Fruit fly (Drosophila melanogaster) S2 (cell line): ENCODE data around the gene CG4907.
A peak's percentile ranks its signal among the peaks of the same experiment; 100 is the strongest.

ENCODE experiments used
- CG8478 ChIP-seq: fragments of >200 bp; optimal IDR thresholded peaks from 2 replicates; lab custom pipeline; 2018
- CTCF ChIP-seq, 2 experiments: fragments of >200 bp; optimal IDR thresholded peaks; 2 replicates each; lab custom pipeline; 2018

The CG4907 gene

DNA sequence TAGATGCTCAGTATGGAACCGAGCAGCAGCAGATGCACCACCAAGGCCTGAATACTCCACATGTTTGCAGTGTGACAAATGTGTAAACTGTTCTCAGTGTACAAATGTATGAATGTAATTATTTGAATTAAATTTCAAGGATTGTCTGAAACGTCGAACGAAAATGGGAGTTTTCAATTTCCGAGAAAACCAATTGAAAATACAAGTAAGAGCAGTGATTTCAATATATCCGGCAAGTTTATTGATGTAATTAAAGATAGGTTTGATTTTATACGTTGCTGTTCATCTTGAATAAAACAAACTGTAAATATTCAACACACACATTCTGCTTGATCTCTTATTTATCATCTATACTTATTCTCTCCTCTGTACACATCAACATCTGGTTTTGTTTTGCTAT is at the start of gene CG4907:
TSS of gene CG4907 (minus strand) at position 101 of the 400 bp plus-strand sequence.
- TF ChIP-seq CG8478 (lab: Kevin White, UChicago) (no peak), CTCF (optimal IDR thresholded peaks at IDR 0.05; lab: Kevin White, UChicago) (no peak)

DNA sequence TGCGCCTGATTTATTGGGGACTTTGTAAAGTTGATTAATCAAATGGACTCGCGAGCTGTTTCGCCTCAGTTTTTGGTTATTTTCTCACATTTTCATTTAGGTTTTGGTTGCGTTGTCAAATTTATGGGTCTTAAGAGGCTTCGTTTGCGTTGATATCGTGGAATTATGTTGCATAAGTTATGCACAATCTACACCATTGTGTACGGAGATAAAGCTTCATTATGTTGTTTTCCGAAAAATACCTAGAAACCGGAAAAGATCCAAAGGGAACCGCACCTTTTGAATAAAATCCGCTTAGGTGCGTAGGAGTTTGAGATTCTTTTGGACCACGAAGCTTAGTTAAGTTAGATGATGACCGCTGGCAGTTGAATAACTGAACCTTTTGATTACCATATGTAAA is 46.6 kb upstream of the CG4907 start:
- no peak for TF ChIP-seq CG8478 (lab: Kevin White, UChicago)
- no peak for TF ChIP-seq CTCF (optimal IDR thresholded peaks at IDR 0.05; lab: Kevin White, UChicago)

DNA sequence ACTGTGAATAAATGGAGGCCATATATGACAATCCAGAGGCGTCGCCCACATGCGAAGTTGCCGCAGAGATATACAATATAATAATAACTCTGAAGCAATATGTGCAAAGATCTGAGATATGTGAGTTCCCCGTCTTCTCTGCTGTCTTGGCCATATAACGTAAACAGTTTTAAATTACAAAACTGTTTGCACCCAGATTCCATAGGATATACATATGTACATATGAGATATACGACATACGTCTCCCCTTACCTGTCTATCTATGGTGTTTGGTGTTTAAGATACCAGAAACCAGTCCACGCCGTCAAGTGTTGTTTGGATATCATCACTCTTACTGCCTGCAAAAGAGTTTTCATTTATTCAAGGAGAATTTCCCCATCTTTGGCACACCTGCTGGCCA is 45.7 kb upstream of the CG4907 start:
- TF ChIP-seq CG8478 (lab: Kevin White, UChicago) (no peak), CTCF (optimal IDR thresholded peaks at IDR 0.05; lab: Kevin White, UChicago) (no peak)

dm6 chr3R:22755187-22755777 is 44.7 kb upstream of the CG4907 start:
- TF ChIP-seq CG8478 (lab: Kevin White, UChicago) = no peak
- no peak for TF ChIP-seq CTCF (optimal IDR thresholded peaks at IDR 0.05; lab: Kevin White, UChicago)

dm6 chr3R:22753895-22754774 is 43.6 kb upstream of the CG4907 start:
- TF ChIP-seq CG8478 (lab: Kevin White, UChicago) = no peak
- no peak for TF ChIP-seq CTCF (optimal IDR thresholded peaks at IDR 0.05; lab: Kevin White, UChicago)

dm6 chr3R:22753600-22753894 is 43.0 kb upstream of the CG4907 start:
- TF ChIP-seq CG8478 (lab: Kevin White, UChicago) = no peak
- no peak for TF ChIP-seq CTCF (optimal IDR thresholded peaks at IDR 0.05; lab: Kevin White, UChicago)

DNA sequence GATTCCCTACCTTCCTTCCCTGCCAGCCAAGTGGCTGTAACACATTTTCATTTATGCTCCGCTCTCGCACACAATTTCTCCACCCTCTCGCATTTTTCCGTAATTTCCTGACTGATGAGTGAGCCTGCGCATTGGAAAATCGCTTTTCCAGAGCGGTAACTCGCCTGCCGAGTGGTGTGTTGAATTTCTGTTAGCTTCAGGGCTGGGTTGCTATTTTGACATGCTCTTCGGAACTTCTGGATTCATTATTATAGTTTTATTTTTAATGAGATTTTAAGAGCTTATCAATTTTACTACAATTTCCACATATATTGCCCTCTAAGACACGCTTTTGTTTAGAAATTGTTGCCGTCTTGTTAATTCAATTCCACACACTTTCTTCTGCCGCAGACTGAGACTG is 42.4 kb upstream of the CG4907 start:
- TF ChIP-seq CTCF (optimal IDR thresholded peaks at IDR 0.05; lab: Kevin White, UChicago) (no peak), CG8478 (lab: Kevin White, UChicago) (no peak)

dm6 chr3R:22751698-22752097 is 41.1 kb upstream of the CG4907 start:
- TF ChIP-seq CG8478 (lab: Kevin White, UChicago) = no peak
- no peak for TF ChIP-seq CTCF (optimal IDR thresholded peaks at IDR 0.05; lab: Kevin White, UChicago)

DNA sequence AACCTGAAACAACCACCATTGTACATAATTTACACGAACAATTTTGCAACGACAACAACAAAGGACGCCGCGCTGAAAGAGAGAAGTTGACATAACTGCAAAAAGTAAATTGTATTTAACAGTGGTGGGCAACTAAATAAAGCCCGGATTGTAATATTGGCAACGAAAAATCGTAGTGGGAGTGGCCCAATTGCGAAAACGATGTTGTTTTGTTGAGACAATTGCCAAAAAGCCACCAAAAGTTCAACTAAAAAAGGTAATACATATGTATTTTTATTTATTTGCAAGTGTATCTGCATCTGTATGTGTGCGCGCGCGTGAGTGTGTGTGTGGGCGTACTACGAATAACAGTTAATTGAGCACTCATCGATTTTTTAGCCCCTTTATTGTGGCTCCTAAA is 40.5 kb upstream of the CG4907 start:
- TF ChIP-seq CG8478 (lab: Kevin White, UChicago) = no peak
- no peak for TF ChIP-seq CTCF (optimal IDR thresholded peaks at IDR 0.05; lab: Kevin White, UChicago)

DNA sequence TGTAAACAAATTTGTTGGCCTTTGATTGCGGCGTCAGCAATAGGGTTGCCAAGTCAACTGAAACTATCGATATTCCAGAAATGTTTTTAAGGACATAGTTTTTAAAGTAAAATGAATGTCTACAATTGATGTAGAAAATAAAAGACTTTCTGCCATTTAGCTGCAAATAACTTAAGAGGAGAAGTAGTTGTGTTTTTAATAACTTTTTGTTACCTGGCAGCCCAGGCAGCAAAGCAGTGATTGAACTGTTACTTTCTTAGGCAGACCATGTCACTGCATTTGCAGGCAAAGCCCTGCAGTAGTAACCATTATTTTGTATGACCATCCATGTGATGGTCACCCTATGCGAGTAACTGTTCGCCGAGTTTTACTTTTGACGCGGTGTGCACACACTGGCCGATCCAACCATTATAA is 40.0 kb upstream of the CG4907 start, which contains the start of the genes rumi, CG7029 and Usp12-46:
TSS of gene rumi (minus strand) at position 64 of the 414 bp plus-strand sequence.
TSS of gene CG7029 (plus strand) at position 368 of the 414 bp plus-strand sequence.
TSS of gene Usp12-46 (plus strand) at position 368 of the 414 bp plus-strand sequence.
- no peak for TF ChIP-seq CG8478 (lab: Kevin White, UChicago)
- TF ChIP-seq CTCF (optimal IDR thresholded peaks at IDR 0.05; lab: Kevin White, UChicago) = peak in 1 of 2 experiments; percentile 14

DNA sequence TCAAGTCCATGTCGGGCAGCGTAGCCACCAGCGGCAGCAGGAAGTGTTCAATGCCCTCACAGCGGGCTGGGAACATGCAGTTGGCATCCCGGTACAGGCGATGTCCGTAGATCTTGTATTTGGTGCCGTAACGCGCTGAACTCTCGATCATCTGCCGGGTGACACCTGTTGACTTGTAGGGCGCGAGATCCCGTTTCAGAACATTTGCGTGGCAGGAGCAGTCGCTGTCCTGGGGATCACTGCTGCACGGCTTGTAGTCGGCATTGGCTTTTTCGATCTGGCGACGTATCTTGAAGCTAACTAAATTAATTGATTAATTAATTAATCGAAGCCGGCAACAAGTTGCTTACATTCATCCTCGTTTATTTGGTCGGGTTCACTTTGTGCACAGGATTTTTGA is 39.5 kb upstream of the CG4907 start:
- TF ChIP-seq CTCF (optimal IDR thresholded peaks at IDR 0.05; lab: Kevin White, UChicago) (no peak), CG8478 (lab: Kevin White, UChicago) (no peak)

DNA sequence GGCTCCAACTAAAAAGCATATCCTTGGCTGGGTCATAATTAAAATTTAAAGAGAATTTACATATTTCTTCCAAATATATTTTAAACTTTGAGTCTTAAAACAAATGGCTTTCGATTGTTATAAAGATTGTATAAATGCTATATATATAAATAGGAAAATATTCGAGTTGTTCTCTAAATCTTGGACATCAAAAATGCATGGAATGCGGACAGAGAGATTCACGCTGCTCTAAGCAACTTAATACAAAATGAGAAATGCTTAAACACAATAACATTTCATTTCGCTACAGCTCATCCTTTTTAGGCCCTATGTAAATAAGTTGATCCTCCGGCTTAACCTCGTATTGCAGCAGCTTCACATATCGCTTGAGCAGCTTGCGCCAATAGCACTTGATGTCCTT is 38.4 kb upstream of the CG4907 start, which contains the start of gene CG31139:
TSS of gene CG31139 (minus strand) at position 101 of the 400 bp plus-strand sequence.
- no peak for TF ChIP-seq CG8478 (lab: Kevin White, UChicago)
- no peak for TF ChIP-seq CTCF (optimal IDR thresholded peaks at IDR 0.05; lab: Kevin White, UChicago)

DNA sequence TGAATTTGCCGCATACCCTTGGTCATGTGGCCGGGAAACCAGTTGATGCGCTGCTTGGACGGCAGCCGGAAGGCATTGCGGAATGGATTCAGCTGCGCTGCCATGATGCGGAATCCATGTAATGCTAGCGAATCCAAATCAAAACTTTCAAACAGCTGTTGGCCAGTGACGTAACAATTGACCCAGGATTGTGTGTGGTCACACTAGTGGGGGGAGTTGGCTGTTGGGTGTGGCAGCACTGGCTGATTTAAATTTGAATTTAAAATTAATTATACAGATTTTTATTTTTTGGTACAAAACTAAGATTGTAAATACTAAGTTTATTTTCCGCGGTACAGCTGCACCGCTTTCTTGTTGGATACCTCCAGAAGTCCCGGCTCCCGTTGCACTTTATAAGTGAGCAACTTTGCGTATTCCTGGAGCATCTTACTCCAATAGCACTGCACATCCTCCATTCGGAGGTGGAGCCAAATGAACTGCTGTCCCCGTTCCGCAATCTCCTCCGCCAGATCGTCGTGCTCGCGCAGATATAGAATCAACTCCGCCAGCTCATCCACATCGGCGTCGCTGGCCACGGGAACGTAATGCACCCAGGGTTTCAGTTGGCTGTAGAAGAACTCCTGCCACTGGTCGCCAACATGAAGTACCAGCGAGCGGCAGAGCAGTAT is 37.0 kb upstream of the CG4907 start, which contains the start of gene CG17141:
TSS of gene CG17141 (minus strand) at position 177 of the 668 bp plus-strand sequence.
- TF ChIP-seq CTCF (optimal IDR thresholded peaks at IDR 0.05; lab: Kevin White, UChicago) (no peak), CG8478 (lab: Kevin White, UChicago) (no peak)

dm6 chr3R:22745432-22745831 is 34.9 kb upstream of the CG4907 start, which contains the start of the genes vret and HP1c:
Gene vret, minus strand, starts transcription at chr3R:22745581.
Gene HP1c, plus strand, starts transcription at chr3R:22745620.
- no peak for TF ChIP-seq CG8478 (lab: Kevin White, UChicago)
- TF ChIP-seq CTCF (optimal IDR thresholded peaks at IDR 0.05; lab: Kevin White, UChicago) = peak in 1 of 2 experiments; percentile 13
